Fruit fly (Drosophila melanogaster): ENCODE results near the gene Cox11.

DNA sequence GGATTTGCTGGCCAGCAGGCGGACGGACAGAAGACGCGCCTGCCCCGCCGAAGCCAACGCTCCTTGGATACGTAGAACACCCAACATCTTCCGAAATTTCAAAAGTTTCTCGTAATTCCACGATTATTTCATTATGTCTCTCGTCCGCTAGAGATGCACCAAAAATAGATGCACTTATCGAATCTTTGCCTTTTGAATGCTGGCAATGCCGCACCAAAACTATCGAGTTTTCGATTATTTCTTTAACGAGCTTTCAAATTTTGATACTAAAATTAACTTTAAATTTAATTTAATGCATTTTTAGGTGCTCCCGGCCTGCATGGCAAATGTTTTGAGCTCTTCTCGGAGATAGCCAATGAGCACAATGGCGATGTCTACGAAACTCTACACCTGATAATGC, 5.3 kb downstream of the Cox11 start, which contains the start of gene Coq6:
- no peak for TF ChIP-seq CG8119 (GFP tag; IDR thresholded peaks at IDR 0.05)
- no peak for TF ChIP-seq acj6 (GFP tag; optimal IDR thresholded peaks at IDR 0.05)
- TF ChIP-seq CG34406 (GFP tag; optimal IDR thresholded peaks at IDR 0.05): no peak
- TF ChIP-seq CG3032 (tag; optimal IDR thresholded peaks at IDR 0.05): no peak
- no peak for TF ChIP-seq CG10631 (GFP tag; optimal IDR thresholded peaks at IDR 0.05)
- TF ChIP-seq svp (GFP tag): no peak
- TF ChIP-seq CG4318 (GFP tag; optimal IDR thresholded peaks at IDR 0.05): no peak
- no peak for TF ChIP-seq fd85E (GFP tag; optimal IDR thresholded peaks at IDR 0.05)
- no peak for TF ChIP-seq Ets96B (tag; optimal IDR thresholded peaks at IDR 0.05)
- TF ChIP-seq ss (GFP tag; optimal IDR thresholded peaks at IDR 0.05): no peak
- no peak for TF ChIP-seq CG6854 (GFP tag; optimal IDR thresholded peaks at IDR 0.05)
- no peak for TF ChIP-seq Smox (GFP tag; optimal IDR thresholded peaks at IDR 0.05)
- no peak for TF ChIP-seq salr (GFP tag; optimal IDR thresholded peaks at IDR 0.05)
- TF ChIP-seq CG6163 (GFP tag; IDR thresholded peaks at IDR 0.05): 0 out of 3 replicates have a peak, but pooled peaks have one; percentile 26
